Worm (Caenorhabditis elegans): ENCODE measurements around the gene T19D12.5.
A peak's percentile ranks its signal among the peaks of the same experiment; 100 is the strongest.

Gene T19D12.5

DNA sequence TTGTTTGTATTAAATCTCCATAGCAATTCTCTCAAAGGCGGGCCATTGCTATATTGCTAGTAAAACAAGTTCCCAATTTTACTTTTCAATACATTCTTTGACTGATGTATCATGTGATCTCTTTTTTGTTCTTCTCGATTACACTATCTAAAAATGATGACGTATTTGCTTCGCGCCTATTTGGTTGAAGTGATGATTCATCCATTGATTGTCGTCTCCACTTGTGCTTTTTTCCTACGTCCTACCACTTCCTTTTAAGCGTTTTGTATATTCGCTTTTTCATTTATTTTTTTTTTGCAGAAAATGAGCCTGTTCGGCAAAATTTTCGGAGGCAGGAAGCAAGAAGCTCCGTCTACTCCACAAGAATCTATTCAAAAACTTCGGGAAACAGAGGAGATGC lies 46.6 kb downstream of the T19D12.5 start, which contains the start of gene vps-32.1:
TSS of gene vps-32.1 (plus strand) at position 301 of the 400 bp plus-strand sequence.
- TF ChIP-seq tbx-2 (tag; optimal IDR thresholded peaks at IDR 0.05), result no peak
- no peak for TF ChIP-seq K02D7.2 (tag; optimal IDR thresholded peaks at IDR 0.05)
- TF ChIP-seq unc-86 (tag; optimal IDR thresholded peaks at IDR 0.05), result no peak
- TF ChIP-seq zip-5 (tag; optimal IDR thresholded peaks at IDR 0.05), result no peak
- TF ChIP-seq gmeb-2 (tag; optimal IDR thresholded peaks at IDR 0.05), result no peak
- TF ChIP-seq ama-1 (optimal IDR thresholded peaks at IDR 0.05), result no peak
- TF ChIP-seq ceh-9 (tag; optimal IDR thresholded peaks at IDR 0.05), result no peak
- no peak for TF ChIP-seq unc-55 (GFP tag; optimal IDR thresholded peaks at IDR 0.05)
- TF ChIP-seq ceh-34 (tag; optimal IDR thresholded peaks at IDR 0.05), result no peak
- TF ChIP-seq hlh-30 (tag; optimal IDR thresholded peaks at IDR 0.05; ENCODE audit: insufficient read depth), result no peak
- TF ChIP-seq elt-4 (tag; optimal IDR thresholded peaks at IDR 0.05), result no peak
- TF ChIP-seq eyg-1 (tag; optimal IDR thresholded peaks at IDR 0.05), result no peak
- TF ChIP-seq pax-1 (tag; optimal IDR thresholded peaks at IDR 0.05), result no peak

DNA sequence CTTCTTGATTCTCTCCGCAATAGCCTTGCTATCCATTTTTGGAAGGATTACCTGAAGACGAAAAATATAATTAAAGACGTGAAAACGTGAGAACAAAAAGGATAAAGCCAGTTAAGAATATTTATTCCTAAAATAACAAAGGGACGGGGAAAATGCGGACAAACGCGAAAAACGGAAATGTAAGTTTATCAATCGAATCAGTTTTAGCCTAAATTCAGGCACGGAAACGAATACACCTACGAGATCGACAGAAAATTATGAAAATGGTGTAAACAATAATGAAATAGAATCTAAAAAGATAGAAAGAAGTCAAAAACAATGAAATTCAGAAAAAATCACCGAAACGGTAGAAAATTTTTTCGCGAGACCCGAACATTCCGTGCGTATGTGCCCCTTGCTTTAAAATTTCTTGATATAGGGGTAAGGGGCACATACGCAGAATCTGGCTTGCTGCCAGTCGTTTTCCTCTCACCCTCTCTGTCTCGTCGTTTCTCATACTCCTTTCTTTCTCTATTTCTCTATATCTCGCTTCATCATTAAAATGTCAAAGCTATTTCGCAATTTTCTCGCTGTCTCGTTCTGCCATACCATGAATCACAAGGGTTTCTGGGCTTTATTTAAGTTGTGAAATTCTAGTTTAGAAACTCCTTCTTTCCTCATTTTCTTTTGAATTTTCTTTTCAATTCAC lies 47.3 kb downstream of the T19D12.5 start, which contains the start of gene icd-1:
TSS of gene icd-1 (minus strand) at position 51 of the 688 bp plus-strand sequence.
- peak; percentile 66 for TF ChIP-seq elt-2 (tag; optimal IDR thresholded peaks at IDR 0.05)
- peak; percentile 96 for TF ChIP-seq nfya-1 (tag; optimal IDR thresholded peaks at IDR 0.05)
- TF ChIP-seq pax-1 (tag; optimal IDR thresholded peaks at IDR 0.05), result peak; percentile 87
- no peak for TF ChIP-seq unc-3 (GFP tag; conservative IDR thresholded peaks at IDR 0.05)
- no peak for TF ChIP-seq unc-3 (tag; optimal IDR thresholded peaks at IDR 0.05)
- TF ChIP-seq hlh-30 (tag; optimal IDR thresholded peaks at IDR 0.05; ENCODE audit: insufficient read depth), result peak; percentile 80
- peak; percentile 59 for TF ChIP-seq pros-1 (tag; optimal IDR thresholded peaks at IDR 0.05)
- peak; percentile 87 for TF ChIP-seq tbx-2 (tag; optimal IDR thresholded peaks at IDR 0.05)
- no peak for TF ChIP-seq pat-9 (tag; optimal IDR thresholded peaks at IDR 0.05)
- peak; percentile 0 for TF ChIP-seq fax-1 (tag; optimal IDR thresholded peaks at IDR 0.05)
- no peak for TF ChIP-seq odd-2 (tag; optimal IDR thresholded peaks at IDR 0.05)
- TF ChIP-seq Y22D7AL.16 (tag; optimal IDR thresholded peaks at IDR 0.05), result no peak
- peak; percentile 39 for TF ChIP-seq unc-86 (tag; optimal IDR thresholded peaks at IDR 0.05)
- no peak for TF ChIP-seq hlh-15 (tag; optimal IDR thresholded peaks at IDR 0.05)
- no peak for TF ChIP-seq hlh-8 (tag; optimal IDR thresholded peaks at IDR 0.05)
- TF ChIP-seq ceh-34 (tag; optimal IDR thresholded peaks at IDR 0.05), result peak; percentile 79
- peak; percentile 68 for TF ChIP-seq ceh-14 (tag; optimal IDR thresholded peaks at IDR 0.05)
- peak; percentile 7 for TF ChIP-seq C08G9.2 (tag; optimal IDR thresholded peaks at IDR 0.05)
- no peak for TF ChIP-seq hlh-6 (tag; optimal IDR thresholded peaks at IDR 0.05)
- peak; percentile 74 for TF ChIP-seq unc-42 (tag; optimal IDR thresholded peaks at IDR 0.05)
- peak; percentile 84 for TF ChIP-seq dve-1 (tag; optimal IDR thresholded peaks at IDR 0.05)
- TF ChIP-seq sox-2 (GFP tag; IDR thresholded peaks at IDR 0.05), result peak; percentile 4; the same call in 1 of the 2 replicates
- no peak for TF ChIP-seq hlh-13 (GFP tag; optimal IDR thresholded peaks at IDR 0.05)
- TF ChIP-seq mec-3 (tag; optimal IDR thresholded peaks at IDR 0.05; ENCODE audit: borderline replicate concordance), result no peak
- TF ChIP-seq K09A11.1 (tag; optimal IDR thresholded peaks at IDR 0.05; ENCODE audit: insufficient read depth), result peak; percentile 60
- no peak for TF ChIP-seq pag-3 (tag; optimal IDR thresholded peaks at IDR 0.05; ENCODE audit: borderline replicate concordance)
- no peak for TF ChIP-seq ceh-19 (GFP tag; optimal IDR thresholded peaks at IDR 0.05)
- peak; percentile 54 for TF ChIP-seq syd-9 (tag; optimal IDR thresholded peaks at IDR 0.05)
- TF ChIP-seq nhr-232 (tag; optimal IDR thresholded peaks at IDR 0.05), result no peak
- peak; percentile 78 for TF ChIP-seq ref-2 (tag; optimal IDR thresholded peaks at IDR 0.05)
- peak; percentile 72 for TF ChIP-seq rnt-1 (tag; optimal IDR thresholded peaks at IDR 0.05)
- TF ChIP-seq pqm-1 (tag; optimal IDR thresholded peaks at IDR 0.05), result no peak
- no peak for TF ChIP-seq dmd-4 (tag; optimal IDR thresholded peaks at IDR 0.05; ENCODE audit: borderline replicate concordance)
- peak; percentile 82 for TF ChIP-seq ceh-30 (tag; optimal IDR thresholded peaks at IDR 0.05)
- peak; percentile 93 for TF ChIP-seq ceh-18 (tag; optimal IDR thresholded peaks at IDR 0.05)
- TF ChIP-seq fkh-6 (tag; optimal IDR thresholded peaks at IDR 0.05), result no peak
- peak; percentile 66 for TF ChIP-seq nhr-11 (tag; optimal IDR thresholded peaks at IDR 0.05)
- peak; percentile 88 for TF ChIP-seq ceh-31 (tag; optimal IDR thresholded peaks at IDR 0.05)
- peak; percentile 17 for TF ChIP-seq ceh-48 (tag; optimal IDR thresholded peaks at IDR 0.05)
- TF ChIP-seq lim-6 (tag; optimal IDR thresholded peaks at IDR 0.05), result peak; percentile 13
- TF ChIP-seq F13H6.1 (tag; optimal IDR thresholded peaks at IDR 0.05), result no peak
- peak; percentile 97 for TF ChIP-seq unc-55 (GFP tag; optimal IDR thresholded peaks at IDR 0.05)
